Fruit fly (Drosophila melanogaster): ENCODE measurements around the gene Actn.

Actn gene

DNA sequence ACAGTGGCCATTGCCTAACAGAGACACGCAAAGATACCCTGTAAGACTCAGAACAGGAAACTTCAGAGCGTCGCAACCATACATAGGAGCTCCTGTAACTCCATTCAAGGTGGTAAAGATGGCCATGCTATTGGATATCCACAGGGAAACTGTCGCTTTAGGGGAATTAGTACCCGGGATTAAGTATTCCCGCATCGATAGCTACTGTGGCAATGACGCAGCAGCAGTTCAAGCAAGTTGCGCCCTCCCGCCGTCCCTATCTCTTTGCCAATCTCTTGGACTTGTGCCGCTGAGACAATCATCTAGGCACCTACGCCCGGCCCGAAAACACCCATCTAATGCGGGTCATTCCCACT is 28.6 kb upstream of the Actn start (continued):
- TF ChIP-seq Blimp-1 (GFP tag; optimal IDR thresholded peaks at IDR 0.05) (no peak), fd85E (GFP tag; optimal IDR thresholded peaks at IDR 0.05) (no peak), acj6 (GFP tag; optimal IDR thresholded peaks at IDR 0.05) (peak; percentile 36), Hr39 (GFP tag; optimal IDR thresholded peaks at IDR 0.05) (peak; percentile 43), CG1621 (tag; optimal IDR thresholded peaks at IDR 0.05) (no peak), CG8119 (GFP tag; IDR thresholded peaks at IDR 0.05) (peak; percentile 57; the same call in 2 of the 3 replicates), CG4318 (GFP tag; optimal IDR thresholded peaks at IDR 0.05) (no peak), OdsH (GFP tag; optimal IDR thresholded peaks at IDR 0.05) (no peak), CG7368 (GFP tag; optimal IDR thresholded peaks at IDR 0.05) (peak; percentile 50), CG3032 (tag; optimal IDR thresholded peaks at IDR 0.05) (peak; percentile 35), CG16779 (tag; optimal IDR thresholded peaks at IDR 0.05) (no peak), eg (GFP tag; IDR thresholded peaks at IDR 0.05) (peak; percentile 82), net (GFP tag; optimal IDR thresholded peaks at IDR 0.05) (peak; percentile 42), fd59A (GFP tag; optimal IDR thresholded peaks at IDR 0.05) (no peak), CG10631 (GFP tag; optimal IDR thresholded peaks at IDR 0.05) (peak; percentile 43), CG8319 (GFP tag; optimal IDR thresholded peaks at IDR 0.05) (peak; percentile 5), Eip93F (GFP tag; optimal IDR thresholded peaks at IDR 0.05) (no peak), vri (GFP tag; optimal IDR thresholded peaks at IDR 0.05) (no peak), fkh (GFP tag; optimal IDR thresholded peaks at IDR 0.05) (no peak), Ets21C (GFP tag; optimal IDR thresholded peaks at IDR 0.05) (peak; percentile 1), ss (GFP tag; optimal IDR thresholded peaks at IDR 0.05) (peak in 1 of 2 experiments; percentile 46), lz (GFP tag; optimal IDR thresholded peaks at IDR 0.05) (peak; percentile 2)

DNA sequence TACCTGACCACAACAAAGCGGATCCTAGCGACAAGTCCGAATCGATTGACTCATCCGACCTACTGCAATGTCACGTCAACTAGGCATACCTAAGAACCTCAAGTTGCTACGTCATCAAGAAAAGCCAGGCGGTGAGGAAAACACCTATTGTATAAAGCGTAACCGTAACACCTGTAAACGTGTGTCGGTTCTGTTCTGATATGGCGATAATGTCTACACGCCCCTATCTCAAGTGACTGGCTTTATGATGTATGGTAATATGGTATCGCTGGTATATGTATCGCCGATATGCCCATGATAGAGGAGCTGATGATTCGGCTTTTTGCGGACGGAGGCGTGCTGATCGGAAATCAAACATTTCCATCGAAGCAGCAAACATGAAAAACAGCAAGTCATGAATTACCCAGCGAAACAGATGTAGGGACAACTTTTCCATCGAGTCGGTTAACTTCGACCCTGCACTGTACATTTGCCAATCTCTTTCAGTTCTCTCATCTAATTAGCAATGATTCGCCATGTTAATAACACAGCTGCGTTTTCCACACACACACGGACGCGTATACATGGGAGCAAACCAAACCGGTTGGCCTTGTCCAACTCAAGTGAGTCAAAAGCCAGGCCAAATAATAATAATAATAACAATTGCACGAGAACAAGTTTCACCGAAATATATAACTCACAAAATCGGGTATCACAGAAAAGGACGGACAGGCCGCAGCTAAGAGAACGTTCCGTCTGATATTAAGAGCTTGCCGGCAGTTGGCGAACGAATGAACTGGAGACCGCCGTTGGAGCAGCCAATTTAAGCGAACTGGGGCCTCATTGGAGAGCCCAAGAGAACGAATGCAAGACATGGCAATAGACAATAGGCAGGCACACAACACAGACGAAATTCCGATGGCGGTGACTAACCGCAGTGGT is 27.9 kb upstream of the Actn start:
- TF ChIP-seq fd85E (GFP tag; optimal IDR thresholded peaks at IDR 0.05), result no peak
- TF ChIP-seq CG16779 (tag; optimal IDR thresholded peaks at IDR 0.05), result peak; percentile 20
- no peak for TF ChIP-seq CG6854 (GFP tag; optimal IDR thresholded peaks at IDR 0.05)
- no peak for TF ChIP-seq Hr38 (GFP tag; optimal IDR thresholded peaks at IDR 0.05)
- no peak for TF ChIP-seq spab (GFP tag; optimal IDR thresholded peaks at IDR 0.05)
- no peak for TF ChIP-seq Ets96B (tag; optimal IDR thresholded peaks at IDR 0.05)

DNA sequence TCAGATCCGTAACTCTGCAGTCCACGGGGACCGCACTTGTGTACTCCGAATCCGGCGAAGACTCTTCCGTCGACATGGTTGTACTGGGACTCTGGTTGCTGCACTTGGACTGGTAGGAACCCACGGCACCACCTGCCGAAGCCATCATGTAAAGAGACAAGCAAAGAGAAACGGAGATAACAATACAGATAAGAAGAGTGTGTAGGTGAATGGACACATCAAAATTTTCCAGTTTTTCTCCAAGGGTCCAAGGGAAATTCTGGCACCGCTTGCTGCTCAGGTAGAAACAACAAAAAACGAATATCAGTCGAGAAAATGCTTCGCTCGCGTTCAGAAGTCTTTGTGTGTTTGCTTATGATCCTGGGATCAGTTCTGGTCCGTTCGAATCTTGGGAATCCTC is 26.2 kb upstream of the Actn start, which contains the start of gene CG4194:
TSS of gene CG4194 (plus strand) at position 301 of the 400 bp plus-strand sequence.
- no peak for TF ChIP-seq net (GFP tag; optimal IDR thresholded peaks at IDR 0.05)
- no peak for TF ChIP-seq Eip75B (GFP tag; optimal IDR thresholded peaks at IDR 0.05)
- no peak for TF ChIP-seq spab (GFP tag; optimal IDR thresholded peaks at IDR 0.05)
- TF ChIP-seq CG8632 (GFP tag; optimal IDR thresholded peaks at IDR 0.05), result no peak
- no peak for TF ChIP-seq Lpt (GFP tag; optimal IDR thresholded peaks at IDR 0.05)
- TF ChIP-seq Met (GFP tag; optimal IDR thresholded peaks at IDR 0.05), result no peak
- no peak for TF ChIP-seq fkh (GFP tag; optimal IDR thresholded peaks at IDR 0.05)
- TF ChIP-seq ss (GFP tag; optimal IDR thresholded peaks at IDR 0.05), result no peak
- no peak for TF ChIP-seq CG3032 (tag; optimal IDR thresholded peaks at IDR 0.05)
- TF ChIP-seq Hr38 (GFP tag; optimal IDR thresholded peaks at IDR 0.05), result no peak
- no peak for TF ChIP-seq Sox14 (GFP tag; optimal IDR thresholded peaks at IDR 0.05)
- no peak for TF ChIP-seq CG3919 (GFP tag; optimal IDR thresholded peaks at IDR 0.05)
- no peak for TF ChIP-seq Hr39 (GFP tag; optimal IDR thresholded peaks at IDR 0.05)
- TF ChIP-seq CG31627 (GFP tag; optimal IDR thresholded peaks at IDR 0.05), result no peak
- TF ChIP-seq pdm3 (GFP tag; optimal IDR thresholded peaks at IDR 0.05), result no peak
- no peak for TF ChIP-seq achi (GFP tag; optimal IDR thresholded peaks at IDR 0.05)
- no peak for TF ChIP-seq vri (GFP tag; optimal IDR thresholded peaks at IDR 0.05)
